Fruit fly (Drosophila melanogaster): ENCODE measurements around the gene CG17272.

CG17272 gene

DNA sequence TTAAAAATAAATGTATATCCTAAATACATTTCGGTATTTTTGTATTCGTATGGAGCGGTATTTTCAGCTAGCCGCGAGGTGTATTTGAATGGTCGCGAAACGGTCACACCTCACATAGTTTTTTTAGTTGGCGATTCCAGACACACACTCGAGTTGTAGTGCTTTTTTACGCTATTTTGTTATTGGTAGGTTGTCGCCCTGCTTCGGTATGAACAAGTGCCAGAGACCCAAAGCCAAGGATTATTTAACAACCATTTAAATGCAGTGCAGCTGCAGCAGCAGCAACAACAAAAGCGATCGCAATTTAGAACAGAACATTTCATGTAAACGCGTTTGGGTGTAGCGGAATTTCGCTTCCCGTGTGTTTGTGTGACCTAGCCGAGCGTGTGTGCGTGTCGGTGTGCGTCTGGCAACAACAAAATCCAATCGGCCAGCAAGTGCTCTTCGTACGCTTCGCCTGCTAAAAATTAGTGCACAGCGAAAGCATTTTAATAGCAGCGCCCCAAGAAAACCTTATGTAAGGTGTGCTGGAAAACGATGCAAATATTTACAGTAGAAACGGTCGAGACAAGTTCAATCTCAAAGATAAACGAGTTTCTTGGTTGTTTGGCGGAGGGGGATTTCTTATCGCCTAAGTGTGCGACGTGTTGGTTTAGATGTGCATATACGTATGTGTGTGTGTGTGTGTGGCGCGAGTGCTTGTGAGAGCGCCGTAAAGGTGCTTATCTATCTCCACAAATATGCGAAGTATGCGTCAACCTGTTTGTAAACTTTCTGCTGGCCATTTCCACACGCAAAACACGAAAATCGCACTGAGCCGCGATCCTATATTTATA, 8.9 kb upstream of the CG17272 start, which contains the start of gene Synd (continued):
- no peak for TF ChIP-seq CG12744 (GFP tag; optimal IDR thresholded peaks at IDR 0.05)
- peak; percentile 10 for TF ChIP-seq Lhr (GFP tag; optimal IDR thresholded peaks at IDR 0.05)
- TF ChIP-seq fd64A (GFP tag; optimal IDR thresholded peaks at IDR 0.05): no peak
- no peak for TF ChIP-seq CG7963 (GFP tag; IDR thresholded peaks at IDR 0.05; ENCODE audit: partially characterized antibody)
- TF ChIP-seq CG3407 (GFP tag; optimal IDR thresholded peaks at IDR 0.05): no peak
- no peak for TF ChIP-seq so (GFP tag; IDR thresholded peaks at IDR 0.05)
- TF ChIP-seq CG13894 (tag; optimal IDR thresholded peaks at IDR 0.05): peak; percentile 3
- no peak for TF ChIP-seq Doc2 (GFP tag; IDR thresholded peaks at IDR 0.05)
- TF ChIP-seq fd96Cb (tag; optimal IDR thresholded peaks at IDR 0.05): no peak
- peak in 1 of 2 experiments; percentile 28 for TF ChIP-seq insv (GFP tag; optimal IDR thresholded peaks at IDR 0.05)
- TF ChIP-seq CG7357 (GFP tag; IDR thresholded peaks at IDR 0.05): peak; percentile 24; the same call in 1 of the 3 replicates
- TF ChIP-seq CG11398 (GFP tag; optimal IDR thresholded peaks at IDR 0.05): peak; percentile 4
- peak; percentile 53 for TF ChIP-seq CG1603 (tag; optimal IDR thresholded peaks at IDR 0.05)
- TF ChIP-seq CG17328 (GFP tag; IDR thresholded peaks at IDR 0.05): no peak
- TF ChIP-seq CG12104 (GFP tag; optimal IDR thresholded peaks at IDR 0.05): peak; percentile 3
- peak; percentile 33 for TF ChIP-seq trem (tag; optimal IDR thresholded peaks at IDR 0.05)
- peak; percentile 58; the same call in 1 of the 3 replicates for TF ChIP-seq CG34422 (GFP tag; IDR thresholded peaks at IDR 0.05)
- no peak for TF ChIP-seq CG1832 (GFP tag; optimal IDR thresholded peaks at IDR 0.05)
- no peak for TF ChIP-seq CG31388 (GFP tag; optimal IDR thresholded peaks at IDR 0.05)
- TF ChIP-seq Elba2 (GFP tag; optimal IDR thresholded peaks at IDR 0.05): no peak
- TF ChIP-seq pum (GFP tag; optimal IDR thresholded peaks at IDR 0.05): no peak
- TF ChIP-seq gsb (GFP tag; IDR thresholded peaks at IDR 0.05): no peak
- TF ChIP-seq CG14050 (GFP tag; IDR thresholded peaks at IDR 0.05): no peak
- no peak for TF ChIP-seq caup (GFP tag; optimal IDR thresholded peaks at IDR 0.05; ENCODE audit: severe bottlenecking)
- TF ChIP-seq D19B (GFP tag; optimal IDR thresholded peaks at IDR 0.05): peak; percentile 25
- no peak for TF ChIP-seq Mes4 (GFP tag; optimal IDR thresholded peaks at IDR 0.05)
- TF ChIP-seq CG12942 (GFP tag; optimal IDR thresholded peaks at IDR 0.05): no peak
- peak; percentile 45 for TF ChIP-seq CG13287 (GFP tag; IDR thresholded peaks at IDR 0.05; ENCODE audit: partially characterized antibody)
- TF ChIP-seq CG32767 (GFP tag; IDR thresholded peaks at IDR 0.05): no peak
- peak; percentile 90 for TF ChIP-seq sqz (GFP tag; optimal IDR thresholded peaks at IDR 0.05)
- TF ChIP-seq CG4707 (GFP tag; optimal IDR thresholded peaks at IDR 0.05): no peak
- no peak for TF ChIP-seq CG15601 (tag; optimal IDR thresholded peaks at IDR 0.05)
- TF ChIP-seq Fer1 (GFP tag; optimal IDR thresholded peaks at IDR 0.05): peak; percentile 58
- TF ChIP-seq CG3163 (GFP tag; optimal IDR thresholded peaks at IDR 0.05): peak; percentile 15
- no peak for TF ChIP-seq ro (GFP tag; IDR thresholded peaks at IDR 0.05)
- peak; percentile 23 for TF ChIP-seq her (GFP tag; optimal IDR thresholded peaks at IDR 0.05)
- TF ChIP-seq ftz-f1 (GFP tag; optimal IDR thresholded peaks at IDR 0.05): no peak
- TF ChIP-seq Oaz (GFP tag; IDR thresholded peaks at IDR 0.05): no peak
- peak; percentile 6 for TF ChIP-seq CG17359 (tag; optimal IDR thresholded peaks at IDR 0.05)
- TF ChIP-seq gem (tag; optimal IDR thresholded peaks at IDR 0.05): peak; percentile 5
- TF ChIP-seq CG3726 (GFP tag; IDR thresholded peaks at IDR 0.05): no peak
- no peak for TF ChIP-seq Neu2 (GFP tag; optimal IDR thresholded peaks at IDR 0.05; ENCODE audit: borderline replicate concordance)
- peak; percentile 52 for TF ChIP-seq CG2678 (tag; optimal IDR thresholded peaks at IDR 0.05)
- TF ChIP-seq vfl (GFP tag; optimal IDR thresholded peaks at IDR 0.05): no peak
- TF ChIP-seq Dbx (GFP tag; IDR thresholded peaks at IDR 0.05): no peak
- 0 out of 3 replicates have a peak, but pooled peaks have one; percentile 29 for TF ChIP-seq hb (GFP tag; IDR thresholded peaks at IDR 0.05; ENCODE audit: partially characterized antibody)
- peak; percentile 43 for TF ChIP-seq gro (GFP tag; optimal IDR thresholded peaks at IDR 0.05)
- TF ChIP-seq MBD-R2 (GFP tag; IDR thresholded peaks at IDR 0.05): peak; percentile 33; the same call in 1 of the 2 replicates
- no peak for TF ChIP-seq toy (GFP tag; IDR thresholded peaks at IDR 0.05)
